Worm (Caenorhabditis elegans): Measurements from ENCODE around the gene irld-8.

DNA sequence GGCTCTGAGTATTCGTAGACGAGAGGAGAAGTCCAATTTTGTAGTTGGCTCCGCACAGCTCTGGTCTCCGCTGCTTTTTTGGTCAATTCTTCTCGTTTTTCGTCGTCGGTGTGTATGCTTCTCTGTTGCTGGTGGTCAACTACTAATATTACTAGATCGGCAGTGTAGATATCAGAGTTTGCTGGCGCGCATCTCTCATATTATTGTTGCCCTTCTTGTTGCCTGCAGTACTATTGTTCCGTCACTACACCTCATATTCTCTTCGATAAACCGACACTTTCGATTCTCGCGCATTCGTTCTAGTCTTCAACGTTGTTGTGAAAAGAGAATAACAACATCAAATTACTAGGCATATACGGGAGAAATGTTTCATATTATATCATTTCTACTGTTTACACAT is 35.4 kb upstream of the irld-8 start:
- TF ChIP-seq him-1 (tag; optimal IDR thresholded peaks at IDR 0.05) (no peak), dao-5 (tag; optimal IDR thresholded peaks at IDR 0.05) (no peak)

Measured in whole organism, L4/young adult.